Worm (Caenorhabditis elegans): ENCODE data around the gene nas-24.

nas-24 gene

ce11 chrV:13753481-13753880, 15.7 kb upstream of the nas-24 start, which contains the start of gene F20G2.1:
Gene F20G2.1, minus strand, starts transcription at chrV:13753581.
- TF ChIP-seq ceh-39 (tag; optimal IDR thresholded peaks at IDR 0.05) (no peak), nhr-76 (tag; optimal IDR thresholded peaks at IDR 0.05) (no peak), lin-13 (tag; optimal IDR thresholded peaks at IDR 0.05) (no peak), nhr-28 (tag; optimal IDR thresholded peaks at IDR 0.05) (no peak), unc-39 (tag; optimal IDR thresholded peaks at IDR 0.05) (no peak), elt-1 (tag; optimal IDR thresholded peaks at IDR 0.05; ENCODE audit: borderline replicate concordance, insufficient read depth) (no peak), lin-32 (GFP tag; optimal IDR thresholded peaks at IDR 0.05) (no peak)

ce11 chrV:13756359-13757091, 12.7 kb upstream of the nas-24 start, which contains the start of gene F20G2.2:
Gene F20G2.2, minus strand, starts transcription at chrV:13756409.
- TF ChIP-seq blmp-1 (tag; optimal IDR thresholded peaks at IDR 0.05), result no peak
- TF ChIP-seq ceh-83 (GFP tag; optimal IDR thresholded peaks at IDR 0.05), result no peak
- TF ChIP-seq nhr-28 (tag; optimal IDR thresholded peaks at IDR 0.05), result no peak
- no peak for TF ChIP-seq ztf-11 (tag; optimal IDR thresholded peaks at IDR 0.05)
- TF ChIP-seq mep-1 (tag; optimal IDR thresholded peaks at IDR 0.05), result no peak
- peak; percentile 6 for TF ChIP-seq hlh-1 (tag; optimal IDR thresholded peaks at IDR 0.05)
- TF ChIP-seq unc-120 (tag; optimal IDR thresholded peaks at IDR 0.05; ENCODE audit: poor library complexity, severe bottlenecking), result no peak

- TF ChIP-seq elt-3 (tag; optimal IDR thresholded peaks at IDR 0.05), result no peak
- peak; percentile 32 for TF ChIP-seq ces-1 (GFP tag; optimal IDR thresholded peaks at IDR 0.05)
Observed at ce11 chrV:13757349-13757748, 11.8 kb upstream of the nas-24 start.

ce11 chrV:13762426-13763127, 6.6 kb upstream of the nas-24 start, which contains the start of gene F20G2.6:
Gene F20G2.6, plus strand, starts transcription at chrV:13763077.
- no peak for TF ChIP-seq cnd-1 (tag; optimal IDR thresholded peaks at IDR 0.05)
- peak; percentile 59 for TF ChIP-seq ces-1 (GFP tag; optimal IDR thresholded peaks at IDR 0.05)

ce11 chrV:13763723-13764122, 5.5 kb upstream of the nas-24 start:
- TF ChIP-seq ceh-43 (GFP tag; optimal IDR thresholded peaks at IDR 0.05) (no peak), blmp-1 (tag; optimal IDR thresholded peaks at IDR 0.05) (no peak), cnd-1 (tag; optimal IDR thresholded peaks at IDR 0.05) (no peak), tbx-8 (GFP tag; optimal IDR thresholded peaks at IDR 0.05) (no peak), drap-1 (GFP tag; optimal IDR thresholded peaks at IDR 0.05) (no peak), nhr-76 (tag; optimal IDR thresholded peaks at IDR 0.05) (no peak), lin-32 (GFP tag; optimal IDR thresholded peaks at IDR 0.05) (no peak), lsy-2 (tag; optimal IDR thresholded peaks at IDR 0.05) (no peak), unc-120 (tag; optimal IDR thresholded peaks at IDR 0.05; ENCODE audit: poor library complexity, severe bottlenecking) (no peak)

ce11 chrV:13768388-13768787, 798 bp upstream of the nas-24 start, which contains the start of gene F20G2.3:
Gene F20G2.3, minus strand, starts transcription at chrV:13768488.
- no peak for TF ChIP-seq sptf-1 (tag; optimal IDR thresholded peaks at IDR 0.05)
- TF ChIP-seq pha-4 (tag; optimal IDR thresholded peaks at IDR 0.05), result no peak
- no peak for TF ChIP-seq ces-1 (GFP tag; optimal IDR thresholded peaks at IDR 0.05)
- no peak for TF ChIP-seq zip-8 (tag; optimal IDR thresholded peaks at IDR 0.05)
- no peak for TF ChIP-seq nhr-237 (tag; optimal IDR thresholded peaks at IDR 0.05)
- TF ChIP-seq lin-32 (GFP tag; optimal IDR thresholded peaks at IDR 0.05), result no peak
- TF ChIP-seq nhr-28 (tag; optimal IDR thresholded peaks at IDR 0.05), result no peak
- TF ChIP-seq nhr-76 (tag; optimal IDR thresholded peaks at IDR 0.05), result no peak
- no peak for TF ChIP-seq lin-13 (tag; optimal IDR thresholded peaks at IDR 0.05)

- no peak for TF ChIP-seq blmp-1 (tag; optimal IDR thresholded peaks at IDR 0.05)
- no peak for TF ChIP-seq sptf-1 (tag; optimal IDR thresholded peaks at IDR 0.05)
- no peak for TF ChIP-seq ztf-11 (tag; optimal IDR thresholded peaks at IDR 0.05)
- no peak for TF ChIP-seq hlh-1 (tag; optimal IDR thresholded peaks at IDR 0.05)
- TF ChIP-seq cnd-1 (tag; optimal IDR thresholded peaks at IDR 0.05), result no peak
- TF ChIP-seq unc-120 (tag; optimal IDR thresholded peaks at IDR 0.05; ENCODE audit: poor library complexity, severe bottlenecking), result no peak
- no peak for TF ChIP-seq ham-2 (GFP tag; optimal IDR thresholded peaks at IDR 0.05)
Observed at ce11 chrV:13771209-13771608, 2.0 kb downstream of the nas-24 start, which contains the start of gene F20G2.5. Gene F20G2.5, plus strand, starts transcription at chrV:13771509.
